Fruit fly (Drosophila melanogaster) whole organism, embryonic: Measurements from ENCODE around the gene ast.

Experiments used
- Atf6 ChIP-seq: fragments of 200-800 bp; sonication (Bioruptor generic); IDR thresholded peaks from 2 replicates; pipeline ENCODE4 v1.3.6; 2022; ENCODE audit warnings: missing biosample characterization, missing genetic modification characterization
- BtbVII ChIP-seq: fragments of 200-800 bp; sonication (Bioruptor generic); optimal IDR thresholded peaks from 3 replicates; lab custom pipeline; 2017; ENCODE audit warnings: missing biosample characterization, mild to moderate bottlenecking, missing genetic modification characterization
- CG11398 ChIP-seq: fragments of 200-800 bp; sonication (Bioruptor generic); optimal IDR thresholded peaks from 2 replicates; lab custom pipeline; 2016; ENCODE audit warnings: missing biosample characterization, missing genetic modification characterization
- CG11456 ChIP-seq: fragments of 200-800 bp; sonication (Bioruptor generic); IDR thresholded peaks from 3 replicates; pipeline ENCODE4 v1.3.6; 2022; ENCODE audit warnings: missing biosample characterization, missing genetic modification characterization
- CG12155 ChIP-seq: fragments of 200-800 bp; sonication (Bioruptor generic); optimal IDR thresholded peaks from 3 replicates; lab custom pipeline; 2016; ENCODE audit warnings: missing biosample characterization, missing genetic modification characterization
- CG12744 ChIP-seq: fragments of 200-800 bp; sonication (Bioruptor generic); optimal IDR thresholded peaks from 2 replicates; lab custom pipeline; 2016; ENCODE audit warnings: missing biosample characterization, missing genetic modification characterization
- CG13123 ChIP-seq: fragments of 200-800 bp; sonication (Bioruptor generic); optimal IDR thresholded peaks from 2 replicates; lab custom pipeline; 2016; ENCODE audit warnings: missing biosample characterization, missing genetic modification characterization
- CG13296 ChIP-seq: fragments of 200-800 bp; sonication (Bioruptor generic); optimal IDR thresholded peaks from 3 replicates; lab custom pipeline; 2018; ENCODE audit warnings: missing biosample characterization, mild to moderate bottlenecking, missing genetic modification characterization
- CG13775 ChIP-seq: fragments of 200-800 bp; sonication (Bioruptor generic); optimal IDR thresholded peaks from 3 replicates; lab custom pipeline; 2017; ENCODE audit warnings: missing biosample characterization, mild to moderate bottlenecking, missing genetic modification characterization
- CG14050 ChIP-seq: fragments of 200-800 bp; sonication (Bioruptor generic); IDR thresholded peaks from 3 replicates; pipeline ENCODE4 v1.3.6; 2022; ENCODE audit warnings: missing biosample characterization, missing genetic modification characterization
- CG14965 ChIP-seq: fragments of 200-800 bp; sonication (Bioruptor generic); optimal IDR thresholded peaks from 2 replicates; lab custom pipeline; 2016; ENCODE audit warnings: missing biosample characterization, missing genetic modification characterization, borderline replicate concordance
- CG15073 ChIP-seq: fragments of 200-800 bp; sonication (Bioruptor generic); optimal IDR thresholded peaks from 2 replicates; lab custom pipeline; 2016; ENCODE audit warnings: missing biosample characterization, missing genetic modification characterization
- CG16779 ChIP-seq: fragments of 200-800 bp; sonication (Bioruptor generic); IDR thresholded peaks from 2 replicates; pipeline ENCODE4 v1.3.6; 2022; ENCODE audit warnings: missing biosample characterization, missing genetic modification characterization
- CG17802 ChIP-seq: fragments of 200-800 bp; sonication (Bioruptor generic); optimal IDR thresholded peaks from 2 replicates; lab custom pipeline; 2018; ENCODE audit warnings: missing biosample characterization, mild to moderate bottlenecking, missing genetic modification characterization, moderate library complexity
- CG2199 ChIP-seq: fragments of 200-800 bp; sonication (Bioruptor generic); IDR thresholded peaks from 3 replicates; pipeline ENCODE4 v1.3.6; 2022; ENCODE audit warnings: missing biosample characterization, missing genetic modification characterization
- CG33557 ChIP-seq: fragments of 200-800 bp; sonication (Bioruptor generic); optimal IDR thresholded peaks from 2 replicates; lab custom pipeline; 2019; ENCODE audit warnings: missing biosample characterization, mild to moderate bottlenecking, missing genetic modification characterization, moderate library complexity
- CG4424 ChIP-seq: fragments of 200-800 bp; sonication (Bioruptor generic); optimal IDR thresholded peaks from 3 replicates; lab custom pipeline; 2016; ENCODE audit warnings: missing biosample characterization, missing genetic modification characterization
- CG5180 ChIP-seq: fragments of 200-800 bp; sonication (Bioruptor generic); optimal IDR thresholded peaks from 3 replicates; lab custom pipeline; 2017; ENCODE audit warnings: missing biosample characterization, missing genetic modification characterization, mild to moderate bottlenecking, moderate library complexity, missing genetic modification reagents
- CG6254 ChIP-seq: fragments of 200-800 bp; sonication (Bioruptor generic); optimal IDR thresholded peaks from 3 replicates; lab custom pipeline; 2017; ENCODE audit warnings: mild to moderate bottlenecking, missing biosample characterization, missing genetic modification reagents, missing genetic modification characterization
- CG6689 ChIP-seq: fragments of 200-800 bp; sonication (Bioruptor generic); IDR thresholded peaks from 2 replicates; pipeline ENCODE4 v1.3.6; 2022; ENCODE audit warnings: missing biosample characterization, missing genetic modification characterization
- CG7928 ChIP-seq: fragments of 200-800 bp; sonication (Bioruptor generic); optimal IDR thresholded peaks from 2 replicates; lab custom pipeline; 2017; ENCODE audit warnings: missing biosample characterization, mild to moderate bottlenecking, missing genetic modification characterization
- CG7963 ChIP-seq: fragments of 200-800 bp; sonication (Bioruptor generic); IDR thresholded peaks from 3 replicates; pipeline ENCODE4 v1.3.6; 2022; ENCODE audit warnings: missing biosample characterization, missing genetic modification characterization; ENCODE audit not compliant: partially characterized antibody
- CG8478 ChIP-seq: fragments of >200 bp; optimal IDR thresholded peaks from 2 replicates; lab custom pipeline; 2018
- Chrac-16 ChIP-seq: fragments of 200-800 bp; sonication (Bioruptor generic); optimal IDR thresholded peaks from 3 replicates; lab custom pipeline; 2016; ENCODE audit warnings: missing biosample characterization, missing genetic modification characterization
- Elba2 ChIP-seq: fragments of 200-800 bp; sonication (Bioruptor generic); optimal IDR thresholded peaks from 3 replicates; lab custom pipeline; 2016; ENCODE audit warnings: missing biosample characterization, missing genetic modification characterization
- GATAe ChIP-seq: fragments of 200-800 bp; sonication (Bioruptor generic); conservative IDR thresholded peaks from 2 replicates; pipeline ENCODE4 v1.3.6; 2022; ENCODE audit warnings: missing biosample characterization, missing genetic modification characterization
- HLH3B ChIP-seq: fragments of 200-800 bp; sonication (Bioruptor generic); IDR thresholded peaks from 2 replicates; pipeline ENCODE4 v1.3.6; 2022; ENCODE audit warnings: missing biosample characterization, missing genetic modification characterization
- HLHmδ ChIP-seq: fragments of 200-800 bp; sonication (Bioruptor generic); optimal IDR thresholded peaks from 2 replicates; lab custom pipeline; 2018; ENCODE audit warnings: missing biosample characterization, mild to moderate bottlenecking, missing genetic modification characterization, moderate library complexity
- Hand ChIP-seq: fragments of 200-800 bp; sonication (Bioruptor generic); optimal IDR thresholded peaks from 2 replicates; lab custom pipeline; 2017; ENCODE audit warnings: mild to moderate bottlenecking, missing biosample characterization, missing genetic modification reagents, missing genetic modification characterization
- Kr ChIP-seq: fragments of 200-800 bp; sonication (Bioruptor generic); optimal IDR thresholded peaks from 2 replicates; lab custom pipeline; 2017; ENCODE audit warnings: missing biosample characterization, mild to moderate bottlenecking, missing genetic modification characterization
- Myb ChIP-seq: fragments of 200-800 bp; sonication (Bioruptor generic); optimal IDR thresholded peaks from 2 replicates; lab custom pipeline; 2016; ENCODE audit warnings: missing biosample characterization, missing genetic modification characterization
- Neu2 ChIP-seq: fragments of 200-800 bp; sonication (Bioruptor generic); optimal IDR thresholded peaks from 3 replicates; lab custom pipeline; 2016; ENCODE audit warnings: missing biosample characterization, missing genetic modification characterization, borderline replicate concordance
- Optix ChIP-seq: fragments of 200-800 bp; sonication (Bioruptor generic); IDR thresholded peaks from 3 replicates; pipeline ENCODE4 v1.3.6; 2022; ENCODE audit warnings: missing biosample characterization, missing genetic modification characterization
- Ravus ChIP-seq: fragments of 200-800 bp; sonication (Bioruptor generic); IDR thresholded peaks from 2 replicates; pipeline ENCODE4 v1.3.6; 2022; ENCODE audit warnings: missing biosample characterization, missing genetic modification characterization
- al ChIP-seq: fragments of 200-800 bp; sonication (Bioruptor generic); IDR thresholded peaks from 2 replicates; pipeline ENCODE4 v1.3.6; 2022; ENCODE audit warnings: missing biosample characterization, missing genetic modification characterization
- az2 ChIP-seq: fragments of 200-800 bp; sonication (Bioruptor generic); optimal IDR thresholded peaks from 3 replicates; lab custom pipeline; 2016; ENCODE audit warnings: missing biosample characterization, missing genetic modification characterization
- br ChIP-seq: fragments of >200 bp; optimal IDR thresholded peaks from 2 replicates; lab custom pipeline; 2017
- gcm2 ChIP-seq: fragments of 200-800 bp; sonication (Bioruptor generic); optimal IDR thresholded peaks from 2 replicates; lab custom pipeline; 2016; ENCODE audit warnings: missing biosample characterization, missing genetic modification characterization
- grn ChIP-seq: fragments of 200-800 bp; sonication (Bioruptor generic); optimal IDR thresholded peaks from 3 replicates; lab custom pipeline; 2017; ENCODE audit warnings: missing biosample characterization, missing genetic modification characterization
- luna ChIP-seq: fragments of 200-800 bp; sonication (Bioruptor generic); optimal IDR thresholded peaks from 2 replicates; lab custom pipeline; 2016; ENCODE audit warnings: missing biosample characterization, missing genetic modification characterization
- nerfin-1 ChIP-seq: fragments of 200-800 bp; sonication (Bioruptor generic); optimal IDR thresholded peaks from 3 replicates; lab custom pipeline; 2019; ENCODE audit warnings: missing biosample characterization, mild to moderate bottlenecking, missing genetic modification characterization, moderate library complexity
- org-1 ChIP-seq: fragments of 200-800 bp; sonication (Bioruptor generic); optimal IDR thresholded peaks from 2 replicates; lab custom pipeline; 2017; ENCODE audit warnings: missing biosample characterization, missing genetic modification characterization
- pho ChIP-seq: fragments of 200-800 bp; sonication (Bioruptor generic); optimal IDR thresholded peaks from 2 replicates; lab custom pipeline; 2016; ENCODE audit warnings: missing biosample characterization, missing genetic modification characterization
- psq ChIP-seq: fragments of 200-800 bp; sonication (Bioruptor generic); optimal IDR thresholded peaks from 2 replicates; lab custom pipeline; 2017; ENCODE audit warnings: missing biosample characterization, missing genetic modification characterization
- pzg ChIP-seq: fragments of 200-800 bp; sonication (Bioruptor generic); optimal IDR thresholded peaks from 3 replicates; lab custom pipeline; 2018; ENCODE audit warnings: missing biosample characterization, mild to moderate bottlenecking, missing genetic modification characterization, moderate library complexity
- seq ChIP-seq: fragments of 200-800 bp; sonication (Bioruptor generic); IDR thresholded peaks from 2 replicates; pipeline ENCODE4 v1.3.6; 2022; ENCODE audit warnings: missing biosample characterization, missing genetic modification characterization
- sob ChIP-seq: fragments of 200-800 bp; sonication (Bioruptor generic); IDR thresholded peaks from 2 replicates; pipeline ENCODE4 v1.3.6; 2022; ENCODE audit warnings: missing biosample characterization, missing genetic modification characterization
- sug ChIP-seq: fragments of 200-800 bp; optimal IDR thresholded peaks from 2 replicates; lab custom pipeline; 2019; ENCODE audit warnings: missing biosample characterization, mild to moderate bottlenecking, missing genetic modification characterization, moderate library complexity
- tin ChIP-seq: fragments of 200-800 bp; sonication (Bioruptor generic); optimal IDR thresholded peaks from 3 replicates; lab custom pipeline; 2016; ENCODE audit warnings: missing biosample characterization, missing genetic modification characterization
- yki ChIP-seq: fragments of >200 bp; optimal IDR thresholded peaks from 3 replicates; lab custom pipeline; 2018
- z ChIP-seq: fragments of 200-800 bp; sonication (Bioruptor generic); IDR thresholded peaks from 3 replicates; pipeline ENCODE4 v1.3.6; 2022; ENCODE audit warnings: missing biosample characterization, missing genetic modification characterization

Gene ast

dm6 chr2L:1074180-1074864 is 3.4 kb upstream of the ast start (continued):
- TF ChIP-seq BtbVII (peak; percentile 61), al (GFP tag; lab: Robert Waterston, UW) (no peak), grn (GFP tag; lab: Kevin White, UChicago) (no peak), CG4424 (GFP tag; lab: Kevin White, UChicago) (peak; percentile 86), CG17802 (tag; lab: Kevin White, UChicago) (peak; percentile 66), CG6689 (GFP tag; lab: Robert Waterston, UW) (peak; percentile 82), CG2199 (0 out of 3 replicates have a peak, but pooled peaks have one; percentile 6), Optix (GFP tag; lab: Robert Waterston, UW) (0 out of 3 replicates have a peak, but pooled peaks have one; percentile 35), CG14965 (GFP tag; lab: Kevin White, UChicago) (no peak), Chrac-16 (GFP tag; lab: Kevin White, UChicago) (peak; percentile 71), z (GFP tag; lab: Robert Waterston, UW) (peak; percentile 58; the same call in 1 of the 3 replicates), sob (peak; percentile 57), psq (GFP tag; lab: Kevin White, UChicago) (peak; percentile 53), CG16779 (GFP tag; lab: Robert Waterston, UW) (0 out of 2 replicates have a peak, but pooled peaks have one; percentile 51), Kr (GFP tag; lab: Kevin White, UChicago) (no peak), GATAe (GFP tag; lab: Robert Waterston, UW) (no peak), nerfin-1 (tag; lab: Kevin White, UChicago) (peak; percentile 78), Elba2 (GFP tag; lab: Kevin White, UChicago) (peak; percentile 69), CG33557 (GFP tag; lab: Kevin White, UChicago) (peak; percentile 71), Myb (GFP tag; lab: Kevin White, UChicago) (peak; percentile 48), CG5180 (GFP tag; lab: Kevin White, UChicago) (peak; percentile 51), Hand (peak; percentile 19), pzg (GFP tag; lab: Kevin White, UChicago) (no peak), CG14050 (GFP tag; lab: Robert Waterston, UW) (peak; percentile 61), CG8478 (no peak), CG7928 (no peak), CG13775 (GFP tag; lab: Kevin White, UChicago) (peak; percentile 63), br (lab: Kevin White, UChicago) (no peak), Ravus (GFP tag; lab: Robert Waterston, UW) (no peak), pho (peak; percentile 55), HLH3B (peak; percentile 73), CG7963 (no peak), CG6254 (GFP tag; lab: Kevin White, UChicago) (peak; percentile 88), CG13296 (peak; percentile 18), org-1 (peak; percentile 85), luna (GFP tag; lab: Kevin White, UChicago) (no peak), az2 (peak; percentile 80), tin (GFP tag; lab: Kevin White, UChicago) (peak; percentile 75), yki (no peak), CG12744 (GFP tag; lab: Kevin White, UChicago) (peak; percentile 43), Atf6 (GFP tag; lab: Robert Waterston, UW) (peak; percentile 70), sug (tag; lab: Kevin White, UChicago) (peak; percentile 17), Neu2 (GFP tag; lab: Kevin White, UChicago) (no peak), CG11456 (GFP tag; lab: Robert Waterston, UW) (peak; percentile 67; the same call in 1 of the 3 replicates), CG13123 (GFP tag; lab: Kevin White, UChicago) (peak; percentile 19), CG15073 (peak; percentile 87), HLHmδ (GFP tag; lab: Kevin White, UChicago) (no peak), seq (GFP tag; lab: Robert Waterston, UW) (peak; percentile 59; the same call in 1 of the 2 replicates), CG11398 (GFP tag; lab: Kevin White, UChicago) (peak; percentile 62), CG12155 (GFP tag; lab: Kevin White, UChicago) (peak; percentile 62), gcm2 (GFP tag; lab: Kevin White, UChicago) (peak; percentile 57)
